Worm (Caenorhabditis elegans) whole organism, L1 larva: ENCODE results near the gene F18E3.11.

Source experiments
- C04F5.9 ChIP-seq: sonication (generic microtip); optimal IDR thresholded peaks from 2 replicates; lab custom pipeline; 2016; ENCODE audit warnings: missing genetic modification characterization, missing compliant biosample characterization
- C34B4.2 ChIP-seq: sonication (generic microtip); optimal IDR thresholded peaks from 2 replicates; lab custom pipeline; 2017; ENCODE audit warnings: mild to moderate bottlenecking, missing genetic modification characterization, missing compliant biosample characterization
- Y116A8C.19 ChIP-seq: sonication (generic microtip); optimal IDR thresholded peaks from 2 replicates; lab custom pipeline; 2016; ENCODE audit warnings: missing compliant biosample characterization, missing genetic modification characterization, borderline replicate concordance
- aha-1 ChIP-seq: fragments of 150-350 bp; optimal IDR thresholded peaks from 2 replicates; lab custom pipeline; 2014; ENCODE audit warnings: missing biosample characterization, missing genetic modification characterization
- aly-2 ChIP-seq: fragments of 150-350 bp; optimal IDR thresholded peaks from 2 replicates; lab custom pipeline; 2014; ENCODE audit warnings: missing biosample characterization, missing genetic modification characterization
- ceh-63 ChIP-seq: fragments of 200-800 bp; sonication (Bioruptor generic); optimal IDR thresholded peaks from 2 replicates; lab custom pipeline; 2018; ENCODE audit warnings: mild to moderate bottlenecking, missing genetic modification characterization, missing compliant biosample characterization
- ceh-8 ChIP-seq: fragments of 200-800 bp; sonication (Bioruptor generic); optimal IDR thresholded peaks from 2 replicates; lab custom pipeline; 2018; ENCODE audit warnings: mild to moderate bottlenecking, missing genetic modification characterization, moderate library complexity, missing compliant biosample characterization
- ceh-82 ChIP-seq, 3 experiments: fragments of 150-350 bp in 1 of 3; sonication (generic microtip) in 2 of 3; optimal IDR thresholded peaks; 2 replicates each; lab custom pipeline; 2014 to 2017; ENCODE audit warnings: missing biosample characterization in 3 of 3, missing genetic modification characterization in 3 of 3
- ceh-88 ChIP-seq: fragments of 200-800 bp; sonication (Bioruptor generic); IDR thresholded peaks from 2 replicates; pipeline ENCODE4 v1.3.6; 2022; ENCODE audit warnings: missing genetic modification characterization, missing compliant biosample characterization
- ceh-90 ChIP-seq: sonication (generic microtip); optimal IDR thresholded peaks from 2 replicates; lab custom pipeline; 2016; ENCODE audit warnings: missing genetic modification characterization, missing compliant biosample characterization
- ces-1 ChIP-seq: fragments of 150-350 bp; optimal IDR thresholded peaks from 2 replicates; lab custom pipeline; 2014; ENCODE audit warnings: missing biosample characterization, missing genetic modification reagents, missing genetic modification characterization
- dpl-1 ChIP-seq, 3 experiments: fragments of 150-350 bp in 2 of 3; sonication (generic microtip) in 1 of 3; optimal IDR thresholded peaks; 2 replicates each; lab custom pipeline; 2014 to 2017; ENCODE audit warnings: missing biosample characterization in 3 of 3, missing genetic modification characterization in 3 of 3, missing genetic modification reagents in 3 of 3
- dsc-1 ChIP-seq: sonication (generic microtip); optimal IDR thresholded peaks from 2 replicates; lab custom pipeline; 2016; ENCODE audit warnings: mild to moderate bottlenecking, missing genetic modification characterization, missing compliant biosample characterization
- efl-1 ChIP-seq, 4 experiments: fragments of 150-350 bp; optimal IDR thresholded peaks in 3 of 4; peaks in 1 of 4; 1 replicate in 1 of 4; 2 replicates in 3 of 4; lab custom pipeline; 2014; ENCODE audit warnings: missing biosample characterization in 2 of 4, missing genetic modification characterization in 2 of 4, missing genetic modification reagents in 2 of 4
- egl-27 ChIP-seq, 2 experiments: fragments of 150-350 bp in 1 of 2; sonication (generic microtip); optimal IDR thresholded peaks; 3 replicates each; lab custom pipeline; 2017 to 2018; ENCODE audit warnings: missing biosample characterization in 2 of 2, missing genetic modification characterization in 2 of 2, missing genetic modification reagents in 2 of 2
- ets-5 ChIP-seq: fragments of 200-800 bp; sonication (Bioruptor generic); IDR thresholded peaks from 2 replicates; pipeline ENCODE4 v1.3.6; 2022; ENCODE audit warnings: missing genetic modification characterization, missing compliant biosample characterization
- fkh-10 ChIP-seq: sonication (generic microtip); optimal IDR thresholded peaks from 2 replicates; lab custom pipeline; 2017; ENCODE audit warnings: missing biosample characterization, missing genetic modification reagents, missing genetic modification characterization
- fkh-4 ChIP-seq: sonication (generic microtip); optimal IDR thresholded peaks from 2 replicates; lab custom pipeline; 2016; ENCODE audit warnings: missing compliant biosample characterization, missing genetic modification characterization, borderline replicate concordance
- grh-1 ChIP-seq: fragments of 200-800 bp; sonication (Bioruptor generic); IDR thresholded peaks from 2 replicates; pipeline ENCODE4 v1.3.6; 2022; ENCODE audit warnings: missing genetic modification reagents, missing genetic modification characterization, missing compliant biosample characterization
- hpl-2 ChIP-seq: fragments of 150-350 bp; optimal IDR thresholded peaks from 2 replicates; lab custom pipeline; 2014; ENCODE audit warnings: missing biosample characterization, missing genetic modification reagents, missing genetic modification characterization
- lin-14 ChIP-seq: fragments of 200-800 bp; sonication (Bioruptor generic); optimal IDR thresholded peaks from 2 replicates; lab custom pipeline; 2018; ENCODE audit warnings: mild to moderate bottlenecking, missing genetic modification characterization, moderate library complexity, missing compliant biosample characterization
- lin-15B ChIP-seq: fragments of 150-350 bp; sonication (generic microtip); optimal IDR thresholded peaks from 3 replicates; lab custom pipeline; 2014; ENCODE audit warnings: missing biosample characterization, missing genetic modification characterization
- lin-39 ChIP-seq: fragments of 150-350 bp; optimal IDR thresholded peaks from 2 replicates; lab custom pipeline; 2014; ENCODE audit warnings: missing biosample characterization, missing genetic modification reagents, missing genetic modification characterization
- lir-3 ChIP-seq: sonication (generic microtip); optimal IDR thresholded peaks from 2 replicates; lab custom pipeline; 2016; ENCODE audit warnings: mild to moderate bottlenecking, missing genetic modification characterization, moderate library complexity, missing compliant biosample characterization; ENCODE audit not compliant: poor library complexity
- lsy-2 ChIP-seq, 2 experiments: fragments of 150-350 bp; optimal IDR thresholded peaks; 2 replicates each; lab custom pipeline; 2014; ENCODE audit warnings: missing biosample characterization in 2 of 2, missing genetic modification characterization in 2 of 2
- mab-9 ChIP-seq: fragments of 200-800 bp; sonication (Bioruptor generic); IDR thresholded peaks from 2 replicates; pipeline ENCODE4 v1.3.6; 2022; ENCODE audit warnings: missing genetic modification reagents, missing genetic modification characterization, missing compliant biosample characterization
- mdl-1 ChIP-seq, 2 experiments: fragments of 150-350 bp; optimal IDR thresholded peaks; 2 replicates each; lab custom pipeline; 2014 to 2017; ENCODE audit warnings: missing biosample characterization in 2 of 2, missing genetic modification characterization in 2 of 2, inconsistent platforms in 1 of 2
- mef-2 ChIP-seq: fragments of 150-350 bp; optimal IDR thresholded peaks from 2 replicates; lab custom pipeline; 2014; ENCODE audit warnings: missing biosample characterization, missing genetic modification characterization
- mep-1 ChIP-seq: fragments of 150-350 bp; optimal IDR thresholded peaks from 2 replicates; lab custom pipeline; 2014; ENCODE audit warnings: missing biosample characterization, missing genetic modification characterization
- nhr-19 ChIP-seq: fragments of 200-800 bp; sonication (Bioruptor generic); conservative IDR thresholded peaks from 2 replicates; pipeline ENCODE4 v1.3.6; 2022; ENCODE audit warnings: missing genetic modification characterization, missing compliant biosample characterization
- nhr-20 ChIP-seq: sonication (generic microtip); optimal IDR thresholded peaks from 2 replicates; lab custom pipeline; 2016; ENCODE audit warnings: mild to moderate bottlenecking, missing genetic modification characterization, missing compliant biosample characterization
- nhr-71 ChIP-seq: sonication (generic microtip); optimal IDR thresholded peaks from 2 replicates; lab custom pipeline; 2016; ENCODE audit warnings: mild to moderate bottlenecking, missing genetic modification characterization, moderate library complexity, missing compliant biosample characterization
- nhr-76 ChIP-seq: sonication (generic microtip); optimal IDR thresholded peaks from 2 replicates; lab custom pipeline; 2017; ENCODE audit warnings: missing biosample characterization, missing genetic modification characterization
- nhr-77 ChIP-seq: fragments of 150-350 bp; optimal IDR thresholded peaks from 2 replicates; lab custom pipeline; 2014; ENCODE audit warnings: missing biosample characterization, missing genetic modification characterization
- nhr-84 ChIP-seq: sonication (generic microtip); optimal IDR thresholded peaks from 2 replicates; lab custom pipeline; 2017; ENCODE audit warnings: missing biosample characterization, missing genetic modification characterization
- nhr-85 ChIP-seq: sonication (generic microtip); peaks from one replicate; lab custom pipeline; 2016; ENCODE audit warnings: missing genetic modification characterization, inconsistent platforms, missing compliant biosample characterization
- pag-3 ChIP-seq: sonication (generic microtip); optimal IDR thresholded peaks from 2 replicates; lab custom pipeline; 2017; ENCODE audit warnings: missing genetic modification characterization, mild to moderate bottlenecking, missing compliant biosample characterization, antibody characterized with exemption, borderline replicate concordance; ENCODE audit not compliant: insufficient read depth
- pax-3 ChIP-seq: fragments of 200-800 bp; sonication (Bioruptor generic); optimal IDR thresholded peaks from 2 replicates; lab custom pipeline; 2018; ENCODE audit warnings: mild to moderate bottlenecking, missing genetic modification characterization, moderate library complexity, missing compliant biosample characterization
- rnt-1 ChIP-seq: sonication (generic microtip); optimal IDR thresholded peaks from 2 replicates; lab custom pipeline; 2016; ENCODE audit warnings: mild to moderate bottlenecking, missing genetic modification characterization, moderate library complexity, missing compliant biosample characterization
- snu-23 ChIP-seq: sonication (generic microtip); optimal IDR thresholded peaks from 2 replicates; lab custom pipeline; 2016; ENCODE audit warnings: missing genetic modification characterization, missing compliant biosample characterization
- sup-37 ChIP-seq: fragments of 200-800 bp; sonication (Bioruptor generic); optimal IDR thresholded peaks from 2 replicates; lab custom pipeline; 2018; ENCODE audit warnings: mild to moderate bottlenecking, missing genetic modification characterization, missing compliant biosample characterization
- swsn-7 ChIP-seq: sonication (generic microtip); optimal IDR thresholded peaks from 2 replicates; lab custom pipeline; 2016; ENCODE audit warnings: missing genetic modification characterization, missing compliant biosample characterization
- tlp-1 ChIP-seq: fragments of 150-350 bp; optimal IDR thresholded peaks from 2 replicates; lab custom pipeline; 2014; ENCODE audit warnings: missing biosample characterization, missing genetic modification characterization
- unc-30 ChIP-seq: sonication (generic microtip); optimal IDR thresholded peaks from 2 replicates; lab custom pipeline; 2017; ENCODE audit warnings: missing biosample characterization, missing genetic modification characterization
- unc-86 ChIP-seq: sonication (generic microtip); optimal IDR thresholded peaks from 2 replicates; lab custom pipeline; 2016; ENCODE audit warnings: missing genetic modification characterization, missing compliant biosample characterization
- unc-98 ChIP-seq: fragments of 200-800 bp; sonication (Bioruptor generic); IDR thresholded peaks from 2 replicates; pipeline ENCODE4 v1.3.6; 2022; ENCODE audit warnings: missing genetic modification characterization, missing compliant biosample characterization
- vab-15 ChIP-seq: sonication (generic microtip); optimal IDR thresholded peaks from 2 replicates; lab custom pipeline; 2017; ENCODE audit warnings: missing genotype, mild to moderate bottlenecking, missing genetic modification characterization, missing compliant biosample characterization
- xbp-1 ChIP-seq: sonication (generic microtip); optimal IDR thresholded peaks from 2 replicates; lab custom pipeline; 2016; ENCODE audit warnings: missing genetic modification characterization, missing compliant biosample characterization
- zip-4 ChIP-seq: fragments of 200-800 bp; sonication (Bioruptor generic); optimal IDR thresholded peaks from 2 replicates; lab custom pipeline; 2018; ENCODE audit warnings: mild to moderate bottlenecking, missing genetic modification characterization, moderate library complexity, missing compliant biosample characterization

The F18E3.11 gene

DNA sequence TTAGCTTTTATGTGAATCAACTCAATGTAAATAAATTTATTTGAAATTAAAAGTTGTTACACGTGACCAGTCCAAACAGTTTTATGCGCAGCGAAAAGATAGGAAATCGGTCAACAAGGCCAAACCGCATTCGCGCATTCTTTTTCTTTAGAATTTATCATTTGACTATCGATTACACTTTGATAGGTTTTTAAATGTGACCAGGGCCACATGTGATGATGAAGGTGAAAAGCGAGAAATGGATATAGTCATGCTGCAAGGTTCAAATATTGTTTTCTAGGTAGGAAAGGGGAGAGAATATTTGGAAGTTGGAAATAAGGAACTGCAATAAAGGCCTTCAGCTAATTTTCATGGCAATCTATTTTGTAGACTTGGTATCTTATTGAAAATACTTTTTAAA is 23.6 kb downstream of the F18E3.11 start (continued):
- TF ChIP-seq ceh-82 (tag; optimal IDR thresholded peaks at IDR 0.05; lab: Kevin White, UChicago) = no peak
- TF ChIP-seq efl-1 (optimal IDR thresholded peaks at IDR 0.05; lab: Kevin White, UChicago) = peak in 1 of 2 experiments; percentile 14
- TF ChIP-seq efl-1 (GFP tag; optimal IDR thresholded peaks at IDR 0.05 in 1 of 2; lab: Kevin White, UChicago) = peak in 1 of 2 experiments; percentile 1
- TF ChIP-seq nhr-76 = no peak
- peak in 2 of 3 experiments; percentile 20 to 31 for TF ChIP-seq dpl-1 (GFP tag; optimal IDR thresholded peaks at IDR 0.05; lab: Kevin White, UChicago)

DNA sequence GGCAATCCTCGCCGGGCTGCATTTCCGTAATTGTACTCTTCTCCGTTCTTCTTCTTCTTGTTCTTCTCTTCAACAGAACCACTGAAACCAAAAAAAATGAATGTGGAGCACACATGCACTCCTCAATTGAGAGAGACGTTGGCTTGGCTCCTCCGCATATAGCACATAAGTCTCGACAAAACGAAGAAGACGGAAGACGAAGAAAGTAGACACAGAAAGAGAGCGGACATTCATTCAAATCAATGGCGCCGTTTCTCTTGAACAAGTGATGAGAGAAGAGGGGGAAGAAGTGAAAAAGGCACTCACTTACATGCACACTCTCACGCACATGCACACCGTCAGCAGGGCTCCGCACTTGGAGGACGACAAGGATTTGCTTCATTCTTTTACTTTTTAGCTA is 24.3 kb downstream of the F18E3.11 start, which contains the start of gene F25E5.9:
F25E5.9 (minus strand) TSS at position 382 of the 400 bp plus-strand sequence.
- TF ChIP-seq unc-30 (tag; lab: Kevin White, UChicago) (no peak), ceh-88 (GFP tag; lab: Robert Waterston, UW) (no peak), lir-3 (tag; lab: Kevin White, UChicago) (no peak), grh-1 (GFP tag; lab: Robert Waterston, UW) (no peak), snu-23 (GFP tag; lab: Kevin White, UChicago) (no peak), efl-1 (optimal IDR thresholded peaks at IDR 0.05; lab: Kevin White, UChicago) (peak in 1 of 2 experiments; percentile 11), efl-1 (GFP tag; optimal IDR thresholded peaks at IDR 0.05 in 1 of 2; lab: Kevin White, UChicago) (no peak), nhr-76 (no peak), ceh-8 (GFP tag; lab: Kevin White, UChicago) (no peak), unc-98 (no peak), dpl-1 (GFP tag; optimal IDR thresholded peaks at IDR 0.05; lab: Kevin White, UChicago) (peak in 1 of 3 experiments; percentile 11), lin-39 (no peak), rnt-1 (tag; lab: Kevin White, UChicago) (no peak), lin-15B (tag; lab: Kevin White, UChicago) (no peak), mab-9 (no peak), nhr-20 (tag; lab: Kevin White, UChicago) (no peak), nhr-85 (tag; lab: Kevin White, UChicago) (no peak), ets-5 (GFP tag; lab: Robert Waterston, UW) (no peak), C04F5.9 (tag; lab: Kevin White, UChicago) (no peak), lin-14 (GFP tag; lab: Kevin White, UChicago) (peak; percentile 86), nhr-19 (GFP tag; lab: Robert Waterston, UW) (no peak; the same call in 1 of the 2 replicates), ceh-63 (GFP tag; lab: Kevin White, UChicago) (no peak), mep-1 (tag; lab: Kevin White, UChicago) (no peak), ceh-82 (tag; optimal IDR thresholded peaks at IDR 0.05; lab: Kevin White, UChicago) (peak in 1 of 3 experiments; percentile 25), C34B4.2 (tag; lab: Kevin White, UChicago) (no peak), aha-1 (tag; lab: Kevin White, UChicago) (no peak), egl-27 (tag; optimal IDR thresholded peaks at IDR 0.05; lab: Kevin White, UChicago) (no peak), ceh-90 (no peak), pag-3 (tag; lab: Kevin White, UChicago) (no peak), Y116A8C.19 (tag; lab: Kevin White, UChicago) (no peak), dsc-1 (tag; lab: Kevin White, UChicago) (peak; percentile 2), hpl-2 (no peak), mef-2 (tag; lab: Kevin White, UChicago) (no peak), aly-2 (tag; lab: Kevin White, UChicago) (no peak), unc-86 (peak; percentile 5), mdl-1 (tag; optimal IDR thresholded peaks at IDR 0.05; lab: Kevin White, UChicago) (no peak), xbp-1 (tag; lab: Kevin White, UChicago) (no peak), fkh-10 (GFP tag; lab: Kevin White, UChicago) (peak; percentile 38), lsy-2 (tag; optimal IDR thresholded peaks at IDR 0.05; lab: Kevin White, UChicago) (peak in 1 of 2 experiments; percentile 27), nhr-77 (tag; lab: Kevin White, UChicago) (no peak), vab-15 (tag; lab: Kevin White, UChicago) (no peak), zip-4 (no peak), pax-3 (tag; lab: Kevin White, UChicago) (no peak), nhr-71 (tag; lab: Kevin White, UChicago) (no peak), swsn-7 (tag; lab: Kevin White, UChicago) (no peak), fkh-4 (tag; lab: Kevin White, UChicago) (no peak), tlp-1 (tag; lab: Kevin White, UChicago) (no peak), sup-37 (GFP tag; lab: Kevin White, UChicago) (no peak), nhr-84 (tag; lab: Kevin White, UChicago) (no peak), ces-1 (GFP tag; lab: Kevin White, UChicago) (no peak)
